Fruit fly (Drosophila melanogaster) whole organism, prepupa: Measurements from ENCODE around the gene PIG-F.

Experiments
- Blimp-1 ChIP-seq: fragments of 200-800 bp; sonication (Bioruptor generic); optimal IDR thresholded peaks from 3 replicates; lab custom pipeline; 2017; ENCODE audit warnings: missing biosample characterization, missing genetic modification characterization, mild to moderate bottlenecking, moderate library complexity, missing genetic modification reagents
- CG10631 ChIP-seq: fragments of 200-800 bp; sonication (Bioruptor generic); optimal IDR thresholded peaks from 2 replicates; lab custom pipeline; 2016; ENCODE audit warnings: missing biosample characterization, missing genetic modification characterization
- CG10669 ChIP-seq: fragments of 200-800 bp; sonication (Bioruptor generic); optimal IDR thresholded peaks from 3 replicates; lab custom pipeline; 2018; ENCODE audit warnings: missing biosample characterization, mild to moderate bottlenecking, missing genetic modification characterization, moderate library complexity
- CG11294 ChIP-seq: fragments of 200-800 bp; sonication (Bioruptor generic); IDR thresholded peaks from 2 replicates; pipeline ENCODE4 v1.3.6; 2022; ENCODE audit warnings: missing biosample characterization, missing genetic modification characterization
- CG11902 ChIP-seq: fragments of 200-800 bp; sonication (Bioruptor generic); optimal IDR thresholded peaks from 3 replicates; lab custom pipeline; 2016; ENCODE audit warnings: missing biosample characterization, missing genetic modification characterization
- CG1621 ChIP-seq: fragments of 200-800 bp; sonication (Bioruptor generic); optimal IDR thresholded peaks from 3 replicates; lab custom pipeline; 2018; ENCODE audit warnings: missing biosample characterization, mild to moderate bottlenecking, missing genetic modification characterization
- CG16779 ChIP-seq: fragments of 200-800 bp; sonication (Bioruptor generic); optimal IDR thresholded peaks from 3 replicates; lab custom pipeline; 2017; ENCODE audit warnings: missing biosample characterization, mild to moderate bottlenecking, missing genetic modification characterization
- CG31627 ChIP-seq: fragments of 200-800 bp; sonication (Bioruptor generic); optimal IDR thresholded peaks from 3 replicates; lab custom pipeline; 2016; ENCODE audit warnings: missing biosample characterization, missing genetic modification characterization
- CG32006 ChIP-seq: fragments of 200-800 bp; sonication (Bioruptor generic); optimal IDR thresholded peaks from 3 replicates; lab custom pipeline; 2017; ENCODE audit warnings: missing biosample characterization, mild to moderate bottlenecking, missing genetic modification characterization
- CG34406 ChIP-seq: fragments of 200-800 bp; sonication (Bioruptor generic); optimal IDR thresholded peaks from 3 replicates; lab custom pipeline; 2016; ENCODE audit warnings: missing biosample characterization, missing genetic modification characterization
- CG4318 ChIP-seq: fragments of 200-800 bp; sonication (Bioruptor generic); optimal IDR thresholded peaks from 3 replicates; lab custom pipeline; 2017; ENCODE audit warnings: missing biosample characterization, mild to moderate bottlenecking, missing genetic modification characterization
- CG6808 ChIP-seq: fragments of 200-800 bp; sonication (Bioruptor generic); optimal IDR thresholded peaks from 3 replicates; lab custom pipeline; 2017; ENCODE audit warnings: missing biosample characterization, missing genetic modification characterization, mild to moderate bottlenecking, moderate library complexity, missing genetic modification reagents
- CG7368 ChIP-seq: fragments of 200-800 bp; sonication (Bioruptor generic); optimal IDR thresholded peaks from 3 replicates; lab custom pipeline; 2016; ENCODE audit warnings: missing biosample characterization, missing genetic modification characterization
- CG8119 ChIP-seq: fragments of 200-800 bp; sonication (Bioruptor generic); IDR thresholded peaks from 3 replicates; pipeline ENCODE4 v1.3.6; 2022; ENCODE audit warnings: missing biosample characterization, missing genetic modification characterization
- CG8319 ChIP-seq: fragments of 200-800 bp; sonication (Bioruptor generic); optimal IDR thresholded peaks from 3 replicates; lab custom pipeline; 2016; ENCODE audit warnings: missing biosample characterization, missing genetic modification characterization
- CG8632 ChIP-seq: fragments of 200-800 bp; sonication (Bioruptor generic); optimal IDR thresholded peaks from 3 replicates; lab custom pipeline; 2016; ENCODE audit warnings: missing biosample characterization, missing genetic modification characterization
- CG9139 ChIP-seq: fragments of 200-800 bp; sonication (Bioruptor generic); optimal IDR thresholded peaks from 3 replicates; lab custom pipeline; 2017; ENCODE audit warnings: missing biosample characterization, mild to moderate bottlenecking, missing genetic modification characterization
- Eip75B ChIP-seq: fragments of 200-800 bp; sonication (Bioruptor generic); optimal IDR thresholded peaks from 3 replicates; lab custom pipeline; 2016; ENCODE audit warnings: missing biosample characterization, missing genetic modification characterization
- Eip78C ChIP-seq: fragments of 200-800 bp; sonication (Bioruptor generic); peaks from one replicate; lab custom pipeline; 2016; ENCODE audit warnings: missing biosample characterization, missing genetic modification characterization
- Ets21C ChIP-seq: fragments of 200-800 bp; sonication (Bioruptor generic); optimal IDR thresholded peaks from 3 replicates; lab custom pipeline; 2016; ENCODE audit warnings: missing biosample characterization, missing genetic modification characterization
- Ets96B ChIP-seq: fragments of 200-800 bp; optimal IDR thresholded peaks from 2 replicates; lab custom pipeline; 2019; ENCODE audit warnings: missing biosample characterization, mild to moderate bottlenecking, missing genetic modification characterization, moderate library complexity
- Gug ChIP-seq: fragments of 200-800 bp; sonication (Bioruptor generic); IDR thresholded peaks from 2 replicates; pipeline ENCODE4 v1.3.6; 2022; ENCODE audit warnings: missing biosample characterization, missing genetic modification characterization
- Hr38 ChIP-seq: sonication (Bioruptor generic); optimal IDR thresholded peaks from 2 replicates; lab custom pipeline; 2016; ENCODE audit warnings: missing biosample characterization, missing genetic modification characterization
- Lpt ChIP-seq: fragments of 200-800 bp; sonication (Bioruptor generic); optimal IDR thresholded peaks from 3 replicates; lab custom pipeline; 2016; ENCODE audit warnings: missing biosample characterization, missing genetic modification characterization
- Met ChIP-seq: fragments of 200-800 bp; sonication (Bioruptor generic); optimal IDR thresholded peaks from 3 replicates; lab custom pipeline; 2016; ENCODE audit warnings: missing biosample characterization, missing genetic modification characterization
- Smox ChIP-seq: fragments of 200-800 bp; sonication (Bioruptor generic); optimal IDR thresholded peaks from 3 replicates; lab custom pipeline; 2016; ENCODE audit warnings: missing biosample characterization, missing genetic modification characterization
- Sox102F ChIP-seq: fragments of 200-800 bp; sonication (Bioruptor generic); optimal IDR thresholded peaks from 2 replicates; lab custom pipeline; 2016; ENCODE audit warnings: missing biosample characterization, mild to moderate bottlenecking, missing genetic modification characterization
- Sox14 ChIP-seq: fragments of 200-800 bp; sonication (Bioruptor generic); optimal IDR thresholded peaks from 3 replicates; lab custom pipeline; 2016; ENCODE audit warnings: missing biosample characterization, missing genetic modification characterization
- Sox15 ChIP-seq: fragments of 200-800 bp; sonication (Bioruptor generic); optimal IDR thresholded peaks from 3 replicates; lab custom pipeline; 2016; ENCODE audit warnings: missing biosample characterization, missing genetic modification characterization
- achi ChIP-seq: fragments of 200-800 bp; sonication (Bioruptor generic); optimal IDR thresholded peaks from 3 replicates; lab custom pipeline; 2016; ENCODE audit warnings: missing biosample characterization, missing genetic modification characterization
- acj6 ChIP-seq: fragments of 200-800 bp; sonication (Bioruptor generic); optimal IDR thresholded peaks from 3 replicates; lab custom pipeline; 2016; ENCODE audit warnings: missing biosample characterization, missing genetic modification characterization
- cyc ChIP-seq: fragments of 200-800 bp; sonication (Bioruptor generic); optimal IDR thresholded peaks from 3 replicates; lab custom pipeline; 2016; ENCODE audit warnings: missing biosample characterization, missing genetic modification characterization
- dsx ChIP-seq: fragments of 200-800 bp; optimal IDR thresholded peaks from 3 replicates; lab custom pipeline; 2019; ENCODE audit warnings: missing biosample characterization, mild to moderate bottlenecking, missing genetic modification characterization, moderate library complexity; ENCODE audit not compliant: poor library complexity, severe bottlenecking
- fd59A ChIP-seq: fragments of 200-800 bp; sonication (Bioruptor generic); optimal IDR thresholded peaks from 2 replicates; lab custom pipeline; 2017; ENCODE audit warnings: missing biosample characterization, mild to moderate bottlenecking, missing genetic modification characterization, missing genetic modification reagents
- fd85E ChIP-seq: fragments of 200-800 bp; sonication (Bioruptor generic); optimal IDR thresholded peaks from 3 replicates; lab custom pipeline; 2016; ENCODE audit warnings: missing biosample characterization, missing genetic modification characterization
- fkh ChIP-seq: fragments of 200-800 bp; sonication (Bioruptor generic); optimal IDR thresholded peaks from 3 replicates; lab custom pipeline; 2017; ENCODE audit warnings: missing biosample characterization, mild to moderate bottlenecking, missing genetic modification characterization, moderate library complexity
- net ChIP-seq: fragments of 200-800 bp; sonication (Bioruptor generic); optimal IDR thresholded peaks from 3 replicates; lab custom pipeline; 2016; ENCODE audit warnings: missing biosample characterization, missing genetic modification characterization
- pdm3 ChIP-seq: fragments of 200-800 bp; sonication (Bioruptor generic); optimal IDR thresholded peaks from 3 replicates; lab custom pipeline; 2016; ENCODE audit warnings: missing biosample characterization, missing genetic modification characterization
- salr ChIP-seq, 2 experiments: fragments of 200-800 bp; sonication (Bioruptor generic); optimal IDR thresholded peaks; 3 replicates each; lab custom pipeline; 2016 to 2018; ENCODE audit warnings: missing biosample characterization in 2 of 2, missing genetic modification characterization in 2 of 2, mild to moderate bottlenecking in 1 of 2
- ss ChIP-seq, 2 experiments: fragments of 200-800 bp; sonication (Bioruptor generic); optimal IDR thresholded peaks; 2 replicates in 1 of 2; 3 replicates in 1 of 2; lab custom pipeline; 2017 to 2018; ENCODE audit warnings: mild to moderate bottlenecking in 2 of 2, missing biosample characterization in 2 of 2, missing genetic modification characterization in 2 of 2, moderate library complexity in 1 of 2
- svp ChIP-seq: fragments of 200-800 bp; sonication (Bioruptor generic); peaks from one replicate; lab custom pipeline; 2016; ENCODE audit warnings: missing biosample characterization, missing genetic modification characterization

The PIG-F gene

DNA sequence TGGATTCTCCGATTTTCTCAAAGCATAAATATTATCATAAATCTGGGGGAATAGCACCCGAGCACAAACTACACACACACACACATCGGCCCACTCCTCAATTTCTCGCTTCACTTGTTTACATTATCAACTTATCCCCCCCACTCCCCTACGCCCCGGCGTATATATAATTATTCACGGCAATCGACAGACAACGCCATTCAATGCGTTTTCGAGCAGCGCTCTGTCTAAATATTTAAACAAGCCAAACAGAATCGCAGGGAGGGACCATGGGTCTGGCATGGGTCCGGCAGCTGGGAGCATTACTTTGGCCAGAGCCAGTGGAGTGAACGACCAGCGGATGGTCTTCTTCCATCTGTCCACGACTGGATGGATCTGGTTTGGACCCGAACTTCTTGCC lies 36.6 kb upstream of the PIG-F start (continued):
- TF ChIP-seq CG4318 (GFP tag; lab: Kevin White, UChicago): no peak
- no peak for TF ChIP-seq CG10631 (GFP tag; lab: Kevin White, UChicago)
- peak; percentile 29 for TF ChIP-seq CG8632 (GFP tag; lab: Kevin White, UChicago)
- TF ChIP-seq, all 60 proteins: peak for 14

DNA sequence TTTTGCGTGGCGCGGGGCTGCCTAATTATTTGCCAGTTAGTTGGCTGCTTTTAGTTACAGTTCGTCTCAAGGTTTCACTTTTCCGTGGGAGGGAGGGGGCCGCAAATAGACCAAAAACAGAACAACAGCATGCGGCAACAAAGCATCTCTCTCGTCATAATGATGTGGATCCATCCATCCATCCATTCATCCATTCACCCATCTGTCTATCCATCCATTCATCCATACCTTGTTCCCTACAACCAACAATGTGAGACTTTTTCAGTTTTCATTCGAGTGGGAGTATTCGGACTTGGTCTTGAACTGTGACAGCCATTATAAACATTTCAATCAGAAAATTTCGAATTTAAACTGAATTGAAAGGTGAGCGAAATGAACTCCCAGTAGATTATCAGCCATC lies 32.9 kb upstream of the PIG-F start:
- no peak for TF ChIP-seq CG8319 (GFP tag; lab: Kevin White, UChicago)
- no peak for TF ChIP-seq Sox14 (GFP tag; lab: Kevin White, UChicago)
- TF ChIP-seq Smox: no peak
- TF ChIP-seq Hr38 (GFP tag; lab: Kevin White, UChicago): no peak
- TF ChIP-seq Lpt (GFP tag; lab: Kevin White, UChicago): no peak
- TF ChIP-seq CG9139 (GFP tag; lab: Kevin White, UChicago): no peak
- TF ChIP-seq CG32006: no peak
- TF ChIP-seq CG11294 (GFP tag; lab: Robert Waterston, UW): no peak
- no peak for TF ChIP-seq fd59A (GFP tag; lab: Kevin White, UChicago)
- no peak for TF ChIP-seq pdm3 (GFP tag; lab: Kevin White, UChicago)
- no peak for TF ChIP-seq CG31627 (GFP tag; lab: Kevin White, UChicago)
- no peak for TF ChIP-seq net (GFP tag; lab: Kevin White, UChicago)
- no peak for TF ChIP-seq cyc

DNA sequence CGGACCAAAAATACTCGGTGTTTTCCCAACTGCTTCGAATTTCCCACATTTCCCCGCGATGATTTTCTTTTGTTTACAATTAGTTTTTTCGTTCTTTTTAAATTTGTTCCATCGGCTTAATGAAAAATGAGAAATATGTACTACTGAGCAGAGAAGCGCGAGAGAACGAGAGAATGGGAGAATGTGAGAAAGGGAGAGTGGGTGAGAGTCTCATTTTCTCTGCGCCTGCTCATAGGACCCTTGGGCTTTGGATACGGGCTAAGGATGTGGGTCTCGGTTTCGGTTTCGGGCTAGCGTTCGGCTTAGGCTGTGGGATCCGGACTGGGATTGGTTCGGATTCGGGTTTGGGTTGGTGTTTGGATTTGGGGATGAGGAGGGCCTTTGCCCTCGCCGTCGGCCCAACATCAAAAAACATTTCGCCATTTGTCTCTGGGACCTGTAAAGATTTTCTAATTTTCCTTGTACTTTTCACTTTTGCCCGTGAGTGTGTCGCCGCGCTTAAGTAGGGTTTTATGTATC lies 31.5 kb upstream of the PIG-F start:
- TF ChIP-seq CG34406 (GFP tag; lab: Kevin White, UChicago) (no peak), Eip78C (GFP tag; lab: Kevin White, UChicago) (peak; percentile 6)

DNA sequence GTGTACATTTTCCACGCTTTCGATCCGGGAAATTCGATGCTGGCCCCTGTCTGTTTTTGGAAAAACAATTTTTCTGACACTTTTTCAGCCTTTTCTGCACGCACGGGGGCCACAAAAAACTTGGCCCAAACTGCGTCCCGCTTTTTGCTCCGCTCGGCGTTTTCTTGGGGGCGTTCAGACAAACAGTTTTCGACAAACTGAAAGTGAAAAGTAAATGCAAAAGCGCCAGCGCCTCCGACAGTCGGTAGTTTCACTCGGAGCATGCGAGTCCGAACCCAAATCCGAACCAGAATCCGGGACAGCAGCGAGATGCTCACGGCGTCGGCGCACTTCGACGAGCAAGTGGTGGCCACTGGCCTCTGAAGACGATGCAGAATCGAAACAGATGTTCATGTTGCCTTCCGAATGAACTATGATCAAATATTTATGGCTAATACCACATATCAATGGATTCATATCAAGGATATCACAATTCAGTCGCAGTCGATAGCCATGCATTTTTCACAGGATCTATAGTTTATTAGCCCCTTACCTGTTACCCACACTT lies 27.8 kb upstream of the PIG-F start, which contains the start of gene Shal:
Gene Shal (minus strand): TSS at position 200 of the 547 bp plus-strand sequence.
- TF ChIP-seq net (GFP tag; lab: Kevin White, UChicago) (no peak), salr (GFP tag; optimal IDR thresholded peaks at IDR 0.05; lab: Kevin White, UChicago) (no peak), Ets96B (tag; lab: Kevin White, UChicago) (no peak), Sox15 (GFP tag; lab: Kevin White, UChicago) (no peak), Ets21C (GFP tag; lab: Kevin White, UChicago) (no peak), Met (GFP tag; lab: Kevin White, UChicago) (no peak), Smox (no peak)

DNA sequence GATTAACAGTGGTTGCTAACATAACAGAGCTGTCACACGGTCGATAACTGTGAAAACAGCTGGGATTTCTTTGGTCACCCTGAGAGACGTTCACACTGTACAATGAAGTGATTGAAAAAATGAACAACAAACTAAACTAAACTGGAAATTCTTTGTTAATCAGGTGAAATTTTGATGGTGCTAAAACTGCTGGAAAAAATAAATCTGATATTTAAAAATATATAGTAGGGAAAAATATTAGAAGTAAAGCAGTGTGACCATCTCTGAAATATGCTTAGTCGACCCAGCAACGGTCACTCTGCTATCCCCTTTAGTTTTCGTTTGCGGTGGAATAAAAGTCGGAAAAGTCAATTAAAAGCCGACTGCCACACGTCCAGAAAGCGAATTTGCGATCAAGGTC lies 26.3 kb upstream of the PIG-F start, which contains the start of the genes CG9231 and CG9330:
Gene CG9231 (minus strand): TSS at position 25 of the 400 bp plus-strand sequence.
Gene CG9330 (plus strand): TSS at position 275 of the 400 bp plus-strand sequence.
- TF ChIP-seq dsx (GFP tag; lab: Kevin White, UChicago) (no peak), svp (GFP tag; lab: Kevin White, UChicago) (no peak), CG32006 (no peak), net (GFP tag; lab: Kevin White, UChicago) (no peak), CG6808 (no peak), pdm3 (GFP tag; lab: Kevin White, UChicago) (no peak), acj6 (no peak), Blimp-1 (GFP tag; lab: Kevin White, UChicago) (no peak), CG1621 (tag; lab: Kevin White, UChicago) (no peak), Smox (peak; percentile 23), achi (GFP tag; lab: Kevin White, UChicago) (peak; percentile 83), Lpt (GFP tag; lab: Kevin White, UChicago) (no peak), Ets21C (GFP tag; lab: Kevin White, UChicago) (no peak), CG11902 (GFP tag; lab: Kevin White, UChicago) (no peak), CG8119 (GFP tag; lab: Robert Waterston, UW) (no peak), Eip75B (no peak), CG7368 (GFP tag; lab: Kevin White, UChicago) (no peak), Gug (no peak), fkh (GFP tag; lab: Kevin White, UChicago) (no peak), cyc (peak; percentile 17), CG8319 (GFP tag; lab: Kevin White, UChicago) (no peak), CG10669 (no peak), CG34406 (GFP tag; lab: Kevin White, UChicago) (no peak), CG4318 (GFP tag; lab: Kevin White, UChicago) (no peak), ss (GFP tag; optimal IDR thresholded peaks at IDR 0.05; lab: Kevin White, UChicago) (no peak), CG31627 (GFP tag; lab: Kevin White, UChicago) (peak; percentile 18), fd85E (no peak), CG16779 (tag; lab: Kevin White, UChicago) (no peak), Sox102F (GFP tag; lab: Kevin White, UChicago) (no peak), fd59A (GFP tag; lab: Kevin White, UChicago) (no peak), Hr38 (GFP tag; lab: Kevin White, UChicago) (no peak)
